Fruit fly (Drosophila melanogaster) whole organism, embryonic: ENCODE results near the gene nmdyn-D7.
A peak's percentile ranks its signal among the peaks of the same experiment; 100 is the strongest.

ENCODE experiments used
- Antp ChIP-seq: fragments of 200-800 bp; sonication (Bioruptor generic); optimal IDR thresholded peaks from 3 replicates; lab custom pipeline; 2016; ENCODE audit warnings: missing biosample characterization, missing genetic modification characterization
- CG11085 ChIP-seq: fragments of 200-800 bp; sonication (Bioruptor generic); IDR thresholded peaks from 2 replicates; pipeline ENCODE4 v1.3.6; 2022; ENCODE audit warnings: missing biosample characterization, missing genetic modification characterization
- CG11456 ChIP-seq: fragments of 200-800 bp; sonication (Bioruptor generic); IDR thresholded peaks from 3 replicates; pipeline ENCODE4 v1.3.6; 2022; ENCODE audit warnings: missing biosample characterization, missing genetic modification characterization
- CG11696 ChIP-seq: fragments of 200-800 bp; sonication (Bioruptor generic); IDR thresholded peaks from 2 replicates; pipeline ENCODE4 v1.3.6; 2022; ENCODE audit warnings: missing biosample characterization, missing genetic modification characterization
- CG12155 ChIP-seq: fragments of 200-800 bp; sonication (Bioruptor generic); optimal IDR thresholded peaks from 3 replicates; lab custom pipeline; 2016; ENCODE audit warnings: missing biosample characterization, missing genetic modification characterization
- CG12299 ChIP-seq: fragments of 200-800 bp; sonication (Bioruptor generic); optimal IDR thresholded peaks from 2 replicates; lab custom pipeline; 2018; ENCODE audit warnings: missing biosample characterization, mild to moderate bottlenecking, missing genetic modification characterization
- CG14667 ChIP-seq: fragments of 200-800 bp; sonication (Bioruptor generic); IDR thresholded peaks from 2 replicates; pipeline ENCODE4 v1.3.6; 2022; ENCODE audit warnings: missing biosample characterization, missing genetic modification characterization
- CG15479 ChIP-seq: fragments of 200-800 bp; sonication (Bioruptor generic); optimal IDR thresholded peaks from 3 replicates; lab custom pipeline; 2019; ENCODE audit warnings: missing biosample characterization, mild to moderate bottlenecking, missing genetic modification characterization, moderate library complexity
- CG16779 ChIP-seq: fragments of 200-800 bp; sonication (Bioruptor generic); IDR thresholded peaks from 2 replicates; pipeline ENCODE4 v1.3.6; 2022; ENCODE audit warnings: missing biosample characterization, missing genetic modification characterization
- CG18011 ChIP-seq: fragments of 200-800 bp; sonication (Bioruptor generic); optimal IDR thresholded peaks from 2 replicates; lab custom pipeline; 2017; ENCODE audit warnings: missing biosample characterization, missing genetic modification characterization, mild to moderate bottlenecking, moderate library complexity, missing genotype
- CG2116 ChIP-seq: fragments of 200-800 bp; sonication (Bioruptor generic); optimal IDR thresholded peaks from 3 replicates; lab custom pipeline; 2018; ENCODE audit warnings: missing biosample characterization, mild to moderate bottlenecking, missing genetic modification characterization
- CG2889 ChIP-seq: fragments of 200-800 bp; sonication (Bioruptor generic); IDR thresholded peaks from 3 replicates; pipeline ENCODE4 v1.3.6; 2022; ENCODE audit warnings: missing biosample characterization, missing genetic modification characterization
- CG31224 ChIP-seq: fragments of 200-800 bp; sonication (Bioruptor generic); IDR thresholded peaks from 2 replicates; pipeline ENCODE4 v1.3.6; 2022; ENCODE audit warnings: missing biosample characterization, missing genetic modification characterization
- CG33557 ChIP-seq: fragments of 200-800 bp; sonication (Bioruptor generic); optimal IDR thresholded peaks from 2 replicates; lab custom pipeline; 2019; ENCODE audit warnings: missing biosample characterization, mild to moderate bottlenecking, missing genetic modification characterization, moderate library complexity
- CG3407 ChIP-seq: fragments of 200-800 bp; sonication (Bioruptor generic); optimal IDR thresholded peaks from 2 replicates; lab custom pipeline; 2018; ENCODE audit warnings: missing biosample characterization, mild to moderate bottlenecking, missing genetic modification characterization
- CG4854 ChIP-seq: fragments of 200-800 bp; sonication (Bioruptor generic); optimal IDR thresholded peaks from 2 replicates; lab custom pipeline; 2016; ENCODE audit warnings: missing biosample characterization, missing genetic modification characterization, inconsistent platforms
- CG6654 ChIP-seq: fragments of 200-800 bp; sonication (Bioruptor generic); optimal IDR thresholded peaks from 2 replicates; lab custom pipeline; 2017; ENCODE audit warnings: missing biosample characterization, mild to moderate bottlenecking, missing genetic modification characterization
- CG9609 ChIP-seq: fragments of 200-800 bp; sonication (Bioruptor generic); optimal IDR thresholded peaks from 3 replicates; lab custom pipeline; 2016; ENCODE audit warnings: missing biosample characterization, missing genetic modification characterization
- CG9797 ChIP-seq: fragments of 200-800 bp; sonication (Bioruptor generic); optimal IDR thresholded peaks from 3 replicates; lab custom pipeline; 2018; ENCODE audit warnings: missing biosample characterization, mild to moderate bottlenecking, missing genetic modification characterization
- CG9876 ChIP-seq: fragments of 200-800 bp; sonication (Bioruptor generic); optimal IDR thresholded peaks from 2 replicates; lab custom pipeline; 2016; ENCODE audit warnings: missing biosample characterization, missing genetic modification characterization
- Elba2 ChIP-seq: fragments of 200-800 bp; sonication (Bioruptor generic); optimal IDR thresholded peaks from 3 replicates; lab custom pipeline; 2016; ENCODE audit warnings: missing biosample characterization, missing genetic modification characterization
- Fer1 ChIP-seq: fragments of 200-800 bp; sonication (Bioruptor generic); optimal IDR thresholded peaks from 2 replicates; lab custom pipeline; 2017; ENCODE audit warnings: missing biosample characterization, mild to moderate bottlenecking, missing genetic modification characterization
- MBD-R2 ChIP-seq: fragments of 200-800 bp; sonication (Bioruptor generic); IDR thresholded peaks from 2 replicates; pipeline ENCODE4 v1.3.6; 2022; ENCODE audit warnings: missing biosample characterization, missing genetic modification characterization
- NK7.1 ChIP-seq: fragments of 200-800 bp; sonication (Bioruptor generic); optimal IDR thresholded peaks from 3 replicates; lab custom pipeline; 2016; ENCODE audit warnings: missing biosample characterization, missing genetic modification characterization
- Oaz ChIP-seq: fragments of 200-800 bp; sonication (Bioruptor generic); IDR thresholded peaks from 2 replicates; pipeline ENCODE4 v1.3.6; 2022; ENCODE audit warnings: missing biosample characterization, missing genetic modification characterization
- Optix ChIP-seq: fragments of 200-800 bp; sonication (Bioruptor generic); IDR thresholded peaks from 3 replicates; pipeline ENCODE4 v1.3.6; 2022; ENCODE audit warnings: missing biosample characterization, missing genetic modification characterization
- Ssrp ChIP-seq: fragments of 200-800 bp; sonication (Bioruptor generic); optimal IDR thresholded peaks from 2 replicates; lab custom pipeline; 2018; ENCODE audit warnings: missing biosample characterization, mild to moderate bottlenecking, missing genetic modification characterization, moderate library complexity
- Taf1 ChIP-seq: fragments of 200-800 bp; sonication (Bioruptor generic); IDR thresholded peaks from 2 replicates; pipeline ENCODE4 v1.3.6; 2022; ENCODE audit warnings: missing biosample characterization, missing genetic modification characterization
- bcd ChIP-seq: fragments of 200-800 bp; sonication (Bioruptor generic); optimal IDR thresholded peaks from 2 replicates; lab custom pipeline; 2017; ENCODE audit warnings: missing biosample characterization, mild to moderate bottlenecking, missing genetic modification characterization
- bigmax ChIP-seq: fragments of 200-800 bp; sonication (Bioruptor generic); optimal IDR thresholded peaks from 2 replicates; lab custom pipeline; 2018; ENCODE audit warnings: missing biosample characterization, mild to moderate bottlenecking, missing genetic modification characterization
- corto ChIP-seq: fragments of 200-800 bp; sonication (Bioruptor generic); optimal IDR thresholded peaks from 2 replicates; lab custom pipeline; 2016; ENCODE audit warnings: missing biosample characterization, mild to moderate bottlenecking, missing genetic modification characterization, moderate library complexity
- crc ChIP-seq: fragments of 200-800 bp; sonication (Bioruptor generic); optimal IDR thresholded peaks from 2 replicates; lab custom pipeline; 2016; ENCODE audit warnings: missing biosample characterization, missing genetic modification characterization
- crol ChIP-seq: fragments of 200-800 bp; sonication (Bioruptor generic); IDR thresholded peaks from 2 replicates; pipeline ENCODE4 v1.3.6; 2022; ENCODE audit warnings: missing biosample characterization, missing genetic modification characterization
- dimm ChIP-seq: fragments of 200-800 bp; sonication (Bioruptor generic); IDR thresholded peaks from 2 replicates; pipeline ENCODE4 v1.3.6; 2022; ENCODE audit warnings: missing biosample characterization, missing genetic modification characterization
- fd96Cb ChIP-seq: fragments of 200-800 bp; sonication (Bioruptor generic); optimal IDR thresholded peaks from 2 replicates; lab custom pipeline; 2018; ENCODE audit warnings: missing biosample characterization, mild to moderate bottlenecking, missing genetic modification characterization, moderate library complexity
- ftz-f1 ChIP-seq: fragments of 200-800 bp; sonication (Bioruptor generic); optimal IDR thresholded peaks from 2 replicates; lab custom pipeline; 2016; ENCODE audit warnings: missing biosample characterization, missing genetic modification characterization
- gcm ChIP-seq: fragments of 200-800 bp; sonication (Bioruptor generic); optimal IDR thresholded peaks from 2 replicates; lab custom pipeline; 2019; ENCODE audit warnings: missing biosample characterization, mild to moderate bottlenecking, missing genetic modification characterization, moderate library complexity
- gfzf ChIP-seq: fragments of 200-800 bp; sonication (Bioruptor generic); optimal IDR thresholded peaks from 2 replicates; lab custom pipeline; 2016; ENCODE audit warnings: missing biosample characterization, mild to moderate bottlenecking, missing genetic modification characterization, moderate library complexity
- hkb ChIP-seq, 2 experiments: fragments of 200-800 bp in 1 of 2; fragments of >200 bp in 1 of 2; sonication (Bioruptor generic) in 1 of 2; IDR thresholded peaks in 1 of 2; optimal IDR thresholded peaks in 1 of 2; 2 replicates each; pipeline versions ENCODE4 v1.3.6 to Lab custom; 2017 to 2022; ENCODE audit warnings: missing biosample characterization in 1 of 2, missing genetic modification characterization in 1 of 2
- ind ChIP-seq: fragments of 200-800 bp; sonication (Bioruptor generic); optimal IDR thresholded peaks from 3 replicates; lab custom pipeline; 2016; ENCODE audit warnings: missing biosample characterization, missing genetic modification characterization
- ken ChIP-seq: fragments of 200-800 bp; sonication (Bioruptor generic); IDR thresholded peaks from 3 replicates; pipeline ENCODE4 v1.3.6; 2022; ENCODE audit warnings: missing biosample characterization, missing genetic modification characterization
- lbe ChIP-seq: fragments of 200-800 bp; sonication (Bioruptor generic); optimal IDR thresholded peaks from 2 replicates; lab custom pipeline; 2016; ENCODE audit warnings: missing biosample characterization, mild to moderate bottlenecking, missing genetic modification characterization
- mirr ChIP-seq: fragments of 200-800 bp; sonication (Bioruptor generic); optimal IDR thresholded peaks from 3 replicates; lab custom pipeline; 2018; ENCODE audit warnings: missing biosample characterization, mild to moderate bottlenecking, missing genetic modification characterization
- pan ChIP-seq, 4 experiments: fragments of >200 bp in 3 of 4; fragments of 200-800 bp in 1 of 4; sonication (Bioruptor generic) in 1 of 4; optimal IDR thresholded peaks in 3 of 4; IDR thresholded peaks in 1 of 4; 2 replicates each; pipeline versions ENCODE4 v1.3.6 to Lab custom; 2017 to 2022; ENCODE audit warnings: missing biosample characterization in 2 of 4, missing genetic modification characterization in 2 of 4, mixed read lengths in 1 of 4
- psq ChIP-seq: fragments of 200-800 bp; sonication (Bioruptor generic); optimal IDR thresholded peaks from 2 replicates; lab custom pipeline; 2017; ENCODE audit warnings: missing biosample characterization, missing genetic modification characterization
- sc ChIP-seq, 3 experiments: fragments of >200 bp in 2 of 3; fragments of 200-800 bp in 1 of 3; sonication (Bioruptor generic) in 1 of 3; optimal IDR thresholded peaks; 2 replicates in 2 of 3; 3 replicates in 1 of 3; lab custom pipeline; 2017; ENCODE audit warnings: mild to moderate bottlenecking in 1 of 3, missing biosample characterization in 1 of 3, missing genetic modification characterization in 1 of 3, missing genetic modification reagents in 1 of 3
- slou ChIP-seq: fragments of 200-800 bp; sonication (Bioruptor generic); optimal IDR thresholded peaks from 3 replicates; lab custom pipeline; 2016; ENCODE audit warnings: missing biosample characterization, missing genetic modification characterization
- sr ChIP-seq: fragments of 200-800 bp; sonication (Bioruptor generic); IDR thresholded peaks from 3 replicates; pipeline ENCODE4 v1.3.6; 2022; ENCODE audit warnings: missing biosample characterization, missing genetic modification characterization
- stc ChIP-seq: fragments of 200-800 bp; sonication (Bioruptor generic); IDR thresholded peaks from 2 replicates; pipeline ENCODE4 v1.3.6; 2022; ENCODE audit warnings: missing biosample characterization, missing genetic modification characterization
- usp ChIP-seq: fragments of >200 bp; optimal IDR thresholded peaks from 2 replicates; lab custom pipeline; 2017; ENCODE audit warnings: missing biosample characterization, missing genetic modification characterization
- zfh2 ChIP-seq: fragments of 200-800 bp; sonication (Bioruptor generic); optimal IDR thresholded peaks from 2 replicates; lab custom pipeline; 2016; ENCODE audit warnings: missing biosample characterization, missing genetic modification characterization

The nmdyn-D7 gene

dm6 chr3R:9637361-9637760, 42.4 kb upstream of the nmdyn-D7 start, which contains the start of gene Scm (continued):
- TF ChIP-seq CG11696 (GFP tag; lab: Robert Waterston, UW) (no peak), CG31224 (GFP tag; lab: Robert Waterston, UW) (no peak), bigmax (no peak), Oaz (GFP tag; lab: Robert Waterston, UW) (no peak), stc (GFP tag; lab: Robert Waterston, UW) (no peak), CG2889 (GFP tag; lab: Robert Waterston, UW) (no peak), MBD-R2 (GFP tag; lab: Robert Waterston, UW) (peak; percentile 75), corto (GFP tag; lab: Kevin White, UChicago) (no peak), CG11085 (GFP tag; lab: Robert Waterston, UW) (no peak), CG33557 (GFP tag; lab: Kevin White, UChicago) (peak; percentile 4), crol (GFP tag; lab: Robert Waterston, UW) (no peak), gcm (GFP tag; lab: Kevin White, UChicago) (no peak), psq (no peak), Ssrp (tag; lab: Kevin White, UChicago) (no peak), Optix (no peak), Fer1 (peak; percentile 39), CG9876 (GFP tag; lab: Kevin White, UChicago) (peak; percentile 1), hkb (optimal IDR thresholded peaks at IDR 0.05; lab: Kevin White, UChicago) (no peak), hkb (GFP tag; IDR thresholded peaks at IDR 0.05; lab: Robert Waterston, UW) (no peak), CG3407 (no peak), crc (GFP tag; lab: Kevin White, UChicago) (no peak), CG9797 (GFP tag; lab: Kevin White, UChicago) (peak; percentile 20), usp (no peak), pan (optimal IDR thresholded peaks at IDR 0.05; lab: Kevin White, UChicago) (no peak), pan (GFP tag; optimal IDR thresholded peaks at IDR 0.05 in 1 of 2, IDR thresholded peaks at IDR 0.05 in 1 of 2) (no peak), CG6654 (GFP tag; lab: Kevin White, UChicago) (no peak), CG4854 (GFP tag; lab: Kevin White, UChicago) (peak; percentile 7), CG16779 (GFP tag; lab: Robert Waterston, UW) (no peak), sr (GFP tag; lab: Robert Waterston, UW) (no peak), Elba2 (GFP tag; lab: Kevin White, UChicago) (no peak), slou (GFP tag; lab: Kevin White, UChicago) (no peak), CG14667 (GFP tag; lab: Robert Waterston, UW) (no peak), CG2116 (peak; percentile 96), CG9609 (no peak), CG12299 (tag; lab: Kevin White, UChicago) (peak; percentile 23), ken (no peak), Antp (GFP tag; lab: Kevin White, UChicago) (no peak), ftz-f1 (peak; percentile 6), bcd (GFP tag; lab: Kevin White, UChicago) (no peak), lbe (peak; percentile 41), gfzf (peak; percentile 37), dimm (GFP tag; lab: Robert Waterston, UW) (no peak), Taf1 (GFP tag; lab: Robert Waterston, UW) (no peak), NK7.1 (GFP tag; lab: Kevin White, UChicago) (no peak), CG12155 (no peak), zfh2 (GFP tag; lab: Kevin White, UChicago) (no peak), CG18011 (GFP tag; lab: Kevin White, UChicago) (no peak), mirr (GFP tag; lab: Kevin White, UChicago) (no peak), CG11456 (GFP tag; lab: Robert Waterston, UW) (no peak), fd96Cb (tag; lab: Kevin White, UChicago) (no peak), CG15479 (GFP tag; lab: Kevin White, UChicago) (no peak), ind (GFP tag; lab: Kevin White, UChicago) (no peak), sc (optimal IDR thresholded peaks at IDR 0.05; lab: Kevin White, UChicago) (no peak), sc (GFP tag; optimal IDR thresholded peaks at IDR 0.05; lab: Kevin White, UChicago) (no peak)
